Worm (Caenorhabditis elegans) whole organism, L2 larva: ENCODE data around the gene F26F4.12.

Experiments
- C34F6.9 ChIP-seq: fragments of 150-350 bp; optimal IDR thresholded peaks from 2 replicates; lab custom pipeline; 2014; ENCODE audit warnings: missing biosample characterization, missing genetic modification characterization
- F13H6.1 ChIP-seq: sonication (generic microtip); optimal IDR thresholded peaks from 2 replicates; lab custom pipeline; 2016; ENCODE audit warnings: missing genetic modification characterization, missing compliant biosample characterization
- R02D3.7 ChIP-seq: fragments of 150-350 bp; optimal IDR thresholded peaks from 2 replicates; lab custom pipeline; 2014; ENCODE audit warnings: missing biosample characterization, missing genetic modification characterization
- Y55F3AM.14 ChIP-seq: fragments of 200-800 bp; sonication (Bioruptor generic); optimal IDR thresholded peaks from 2 replicates; lab custom pipeline; 2018; ENCODE audit warnings: mild to moderate bottlenecking, missing genetic modification characterization, missing compliant biosample characterization
- ZK546.5 ChIP-seq: sonication (generic microtip); optimal IDR thresholded peaks from 2 replicates; lab custom pipeline; 2017; ENCODE audit warnings: missing biosample characterization, missing genetic modification characterization
- alr-1 ChIP-seq: fragments of 150-350 bp; optimal IDR thresholded peaks from 2 replicates; lab custom pipeline; 2014; ENCODE audit warnings: missing biosample characterization, missing genetic modification characterization
- aly-2 ChIP-seq: fragments of 150-350 bp; optimal IDR thresholded peaks from 2 replicates; lab custom pipeline; 2014; ENCODE audit warnings: missing biosample characterization, missing genetic modification characterization
- ama-1 ChIP-seq: fragments of 150-350 bp; optimal IDR thresholded peaks from 2 replicates; lab custom pipeline; 2018; ENCODE audit warnings: inconsistent platforms
- blmp-1 ChIP-seq: sonication (generic microtip); optimal IDR thresholded peaks from 2 replicates; lab custom pipeline; 2017; ENCODE audit warnings: missing genetic modification characterization, mild to moderate bottlenecking, missing compliant biosample characterization, antibody characterized with exemption, moderate library complexity; ENCODE audit not compliant: insufficient read depth
- ceh-82 ChIP-seq: fragments of 150-350 bp; optimal IDR thresholded peaks from 2 replicates; lab custom pipeline; 2014; ENCODE audit warnings: missing biosample characterization, missing genetic modification characterization
- crh-2 ChIP-seq: sonication (generic microtip); optimal IDR thresholded peaks from 2 replicates; lab custom pipeline; 2017; ENCODE audit warnings: missing biosample characterization, missing genetic modification characterization
- egl-27 ChIP-seq: sonication (generic microtip); optimal IDR thresholded peaks from 3 replicates; lab custom pipeline; 2017; ENCODE audit warnings: missing biosample characterization, missing genetic modification reagents, missing genetic modification characterization
- elt-1 ChIP-seq: fragments of 150-350 bp; optimal IDR thresholded peaks from 2 replicates; lab custom pipeline; 2014; ENCODE audit warnings: missing biosample characterization, missing genetic modification characterization
- elt-3 ChIP-seq: sonication (generic microtip); optimal IDR thresholded peaks from 2 replicates; lab custom pipeline; 2017; ENCODE audit warnings: missing biosample characterization, missing genetic modification characterization
- fos-1 ChIP-seq: fragments of 150-350 bp; optimal IDR thresholded peaks from 2 replicates; lab custom pipeline; 2014; ENCODE audit warnings: missing biosample characterization, missing genetic modification characterization
- gmeb-1 ChIP-seq: fragments of 150-350 bp; optimal IDR thresholded peaks from 2 replicates; lab custom pipeline; 2014; ENCODE audit warnings: missing biosample characterization, missing genetic modification characterization
- lin-11 ChIP-seq: fragments of 150-350 bp; sonication (generic microtip); optimal IDR thresholded peaks from 2 replicates; lab custom pipeline; 2014; ENCODE audit warnings: missing biosample characterization, missing genetic modification characterization, inconsistent platforms, mixed read lengths
- lin-13 ChIP-seq: fragments of 150-350 bp; optimal IDR thresholded peaks from 2 replicates; lab custom pipeline; 2014; ENCODE audit warnings: missing biosample characterization, missing genetic modification reagents, missing genetic modification characterization
- lin-39 ChIP-seq: fragments of 150-350 bp; optimal IDR thresholded peaks from 2 replicates; lab custom pipeline; 2014; ENCODE audit warnings: missing biosample characterization, missing genetic modification reagents, missing genetic modification characterization
- lsy-2 ChIP-seq, 2 experiments: fragments of 150-350 bp in 1 of 2; sonication (generic microtip) in 1 of 2; optimal IDR thresholded peaks; 2 replicates each; lab custom pipeline; 2014 to 2017; ENCODE audit warnings: missing biosample characterization in 2 of 2, missing genetic modification characterization in 2 of 2
- mbf-1 ChIP-seq: sonication (generic microtip); optimal IDR thresholded peaks from 2 replicates; lab custom pipeline; 2017; ENCODE audit warnings: missing biosample characterization, missing genetic modification characterization
- mdl-1 ChIP-seq, 2 experiments: fragments of 150-350 bp in 1 of 2; sonication (generic microtip) in 1 of 2; optimal IDR thresholded peaks; 2 replicates each; lab custom pipeline; 2017; ENCODE audit warnings: missing biosample characterization in 2 of 2, missing genetic modification characterization in 2 of 2
- nhr-10 ChIP-seq: sonication (generic microtip); optimal IDR thresholded peaks from 2 replicates; lab custom pipeline; 2017; ENCODE audit warnings: missing biosample characterization, missing genetic modification characterization
- nhr-11 ChIP-seq: fragments of 150-350 bp; optimal IDR thresholded peaks from 2 replicates; lab custom pipeline; 2014; ENCODE audit warnings: missing biosample characterization, missing genetic modification characterization
- nhr-12 ChIP-seq: fragments of 150-350 bp; optimal IDR thresholded peaks from 2 replicates; lab custom pipeline; 2014; ENCODE audit warnings: missing biosample characterization, missing genetic modification characterization
- nhr-21 ChIP-seq: fragments of 150-350 bp; optimal IDR thresholded peaks from 2 replicates; lab custom pipeline; 2014; ENCODE audit warnings: missing biosample characterization, missing genetic modification characterization
- nhr-23 ChIP-seq: fragments of 150-350 bp; optimal IDR thresholded peaks from 2 replicates; lab custom pipeline; 2014; ENCODE audit warnings: missing biosample characterization, missing genetic modification reagents, missing genetic modification characterization
- nhr-237 ChIP-seq: fragments of 150-350 bp; optimal IDR thresholded peaks from 2 replicates; lab custom pipeline; 2014; ENCODE audit warnings: missing biosample characterization, missing genetic modification characterization
- nhr-25 ChIP-seq: fragments of 150-350 bp; sonication (generic microtip); optimal IDR thresholded peaks from 3 replicates; lab custom pipeline; 2014; ENCODE audit warnings: missing biosample characterization, missing genetic modification characterization
- nhr-6 ChIP-seq: fragments of 150-350 bp; optimal IDR thresholded peaks from 2 replicates; lab custom pipeline; 2014; ENCODE audit warnings: missing biosample characterization, missing genetic modification characterization
- nhr-77 ChIP-seq: fragments of 150-350 bp; optimal IDR thresholded peaks from 2 replicates; lab custom pipeline; 2014; ENCODE audit warnings: missing biosample characterization, missing genetic modification characterization
- sem-4 ChIP-seq: fragments of 150-350 bp; optimal IDR thresholded peaks from 2 replicates; lab custom pipeline; 2014; ENCODE audit warnings: missing biosample characterization, missing genetic modification reagents, missing genetic modification characterization
- skn-1 ChIP-seq: sonication (generic microtip); optimal IDR thresholded peaks from 2 replicates; lab custom pipeline; 2017; ENCODE audit warnings: missing biosample characterization, missing genetic modification characterization
- sma-3 ChIP-seq: sonication (generic microtip); optimal IDR thresholded peaks from 2 replicates; lab custom pipeline; 2016; ENCODE audit warnings: missing genetic modification reagents, missing genetic modification characterization, missing compliant biosample characterization
- sma-9 ChIP-seq, 2 experiments: fragments of 150-350 bp in 1 of 2; sonication (generic microtip) in 1 of 2; optimal IDR thresholded peaks; 2 replicates each; lab custom pipeline; 2014 to 2016; ENCODE audit warnings: missing genetic modification characterization in 2 of 2, mild to moderate bottlenecking in 1 of 2, missing biosample characterization in 1 of 2, missing compliant biosample characterization in 1 of 2, missing genetic modification reagents in 1 of 2, moderate library complexity in 1 of 2
- unc-39 ChIP-seq: fragments of 150-350 bp; optimal IDR thresholded peaks from 2 replicates; lab custom pipeline; 2014; ENCODE audit warnings: missing biosample characterization, missing genetic modification characterization
- unc-55 ChIP-seq: fragments of 150-350 bp; sonication (generic microtip); optimal IDR thresholded peaks from 3 replicates; lab custom pipeline; 2014; ENCODE audit warnings: missing biosample characterization, missing genetic modification reagents, missing genetic modification characterization
- ztf-1 ChIP-seq: fragments of 200-800 bp; sonication (Bioruptor generic); conservative IDR thresholded peaks from 2 replicates; pipeline ENCODE4 v1.3.6; 2022; ENCODE audit warnings: missing genetic modification characterization, missing compliant biosample characterization
- ztf-11 ChIP-seq: sonication (generic microtip); optimal IDR thresholded peaks from 2 replicates; lab custom pipeline; 2017; ENCODE audit warnings: missing biosample characterization, missing genetic modification characterization
- ztf-4 ChIP-seq: fragments of 150-350 bp; optimal IDR thresholded peaks from 2 replicates; lab custom pipeline; 2014; ENCODE audit warnings: missing biosample characterization, missing genetic modification characterization

F26F4.12 gene

DNA sequence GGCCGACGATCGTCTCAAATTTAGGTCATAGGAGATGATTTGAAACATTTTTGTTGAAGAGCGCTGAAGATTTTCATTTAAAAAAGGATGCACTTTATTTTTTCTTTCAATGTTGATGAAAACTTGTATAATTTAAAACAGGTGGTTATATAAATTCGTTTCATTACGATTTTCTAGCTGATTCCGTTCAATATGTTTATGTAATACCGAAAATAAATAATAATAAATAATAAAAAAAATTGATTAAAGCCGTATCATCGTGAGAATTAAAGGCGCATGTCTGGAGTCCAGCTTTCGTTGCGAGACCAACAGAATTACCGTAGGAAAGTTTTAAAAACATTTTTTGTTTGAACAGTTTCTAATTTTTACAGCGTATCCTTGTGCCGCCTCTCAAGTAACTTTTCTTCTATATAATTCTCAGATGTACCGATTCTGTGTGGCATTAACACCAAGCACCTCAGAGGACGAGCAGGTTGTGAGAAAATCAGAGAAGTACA is 22.4 kb upstream of the F26F4.12 start, which contains the start of the genes C26E6.12 and eri-9:
C26E6.12 (minus strand) TSS at position 51 of the 497 bp plus-strand sequence.
eri-9 (plus strand) TSS at position 248 of the 497 bp plus-strand sequence.
- TF ChIP-seq fos-1, result no peak
- no peak for TF ChIP-seq ama-1 (lab: Kevin White, UChicago)
- TF ChIP-seq skn-1 (tag; lab: Kevin White, UChicago), result no peak
- TF ChIP-seq lsy-2 (tag; optimal IDR thresholded peaks at IDR 0.05; lab: Kevin White, UChicago), result no peak
- TF ChIP-seq aly-2 (tag; lab: Kevin White, UChicago), result no peak
- TF ChIP-seq ztf-4, result no peak
- no peak for TF ChIP-seq ceh-82 (tag; lab: Kevin White, UChicago)
- no peak for TF ChIP-seq nhr-10 (tag; lab: Kevin White, UChicago)
- no peak for TF ChIP-seq nhr-12
- no peak for TF ChIP-seq unc-39 (tag; lab: Kevin White, UChicago)
- TF ChIP-seq lin-13 (GFP tag; lab: Kevin White, UChicago), result no peak

DNA sequence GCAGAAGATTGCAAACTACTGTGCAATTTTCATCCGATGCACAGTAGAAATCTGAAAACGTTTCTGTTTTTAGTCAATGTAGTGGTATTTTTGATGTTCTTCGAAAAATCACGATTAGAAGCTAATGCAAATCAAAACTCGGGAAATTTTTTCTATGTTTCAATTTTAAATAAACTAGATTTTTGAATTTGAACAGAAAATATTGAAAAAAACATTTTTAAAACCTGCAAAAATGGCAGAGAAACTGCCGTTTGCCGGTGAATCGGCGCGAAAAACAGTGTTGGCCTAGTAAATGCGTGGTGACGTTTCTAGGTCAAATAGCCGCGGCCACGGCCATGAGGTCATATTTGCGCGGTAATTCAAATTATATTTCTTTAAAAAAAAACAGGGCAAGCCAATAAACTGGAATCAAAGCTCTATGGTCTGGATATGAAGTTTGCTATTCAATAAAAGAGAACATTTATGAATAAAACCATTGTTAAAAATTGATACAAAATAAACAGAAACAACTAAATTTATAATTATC is 20.4 kb upstream of the F26F4.12 start, which contains the start of gene set-2:
set-2 (minus strand) TSS at position 51 of the 526 bp plus-strand sequence.
- TF ChIP-seq egl-27 (no peak), crh-2 (peak; percentile 70), aly-2 (tag; lab: Kevin White, UChicago) (no peak), C34F6.9 (peak; percentile 52), elt-1 (tag; lab: Kevin White, UChicago) (no peak), nhr-11 (tag; lab: Kevin White, UChicago) (no peak), sem-4 (tag; lab: Kevin White, UChicago) (peak; percentile 16), lin-13 (GFP tag; lab: Kevin White, UChicago) (peak; percentile 64), nhr-77 (tag; lab: Kevin White, UChicago) (no peak), lsy-2 (tag; optimal IDR thresholded peaks at IDR 0.05; lab: Kevin White, UChicago) (peak; percentile 6 to 76), unc-55 (peak; percentile 60), sma-9 (GFP tag; optimal IDR thresholded peaks at IDR 0.05; lab: Kevin White, UChicago) (peak; percentile 38), sma-9 (tag; optimal IDR thresholded peaks at IDR 0.05; lab: Kevin White, UChicago) (no peak), mbf-1 (tag; lab: Kevin White, UChicago) (no peak), gmeb-1 (peak; percentile 92), elt-3 (tag; lab: Kevin White, UChicago) (no peak), nhr-10 (tag; lab: Kevin White, UChicago) (no peak), alr-1 (tag; lab: Kevin White, UChicago) (no peak), ama-1 (lab: Kevin White, UChicago) (no peak), fos-1 (peak; percentile 14), nhr-25 (tag; lab: Kevin White, UChicago) (peak; percentile 64), blmp-1 (tag; lab: Kevin White, UChicago) (no peak), F13H6.1 (tag; lab: Kevin White, UChicago) (peak; percentile 65), nhr-6 (tag; lab: Kevin White, UChicago) (no peak), sma-3 (peak; percentile 57), ztf-4 (peak; percentile 2), ztf-11 (tag; lab: Kevin White, UChicago) (no peak), mdl-1 (tag; optimal IDR thresholded peaks at IDR 0.05; lab: Kevin White, UChicago) (no peak), R02D3.7 (tag; lab: Kevin White, UChicago) (no peak), nhr-21 (tag; lab: Kevin White, UChicago) (no peak), lin-39 (tag; lab: Kevin White, UChicago) (no peak), lin-11 (peak; percentile 28), skn-1 (tag; lab: Kevin White, UChicago) (no peak), nhr-23 (tag; lab: Kevin White, UChicago) (no peak), ZK546.5 (tag; lab: Kevin White, UChicago) (no peak)

DNA sequence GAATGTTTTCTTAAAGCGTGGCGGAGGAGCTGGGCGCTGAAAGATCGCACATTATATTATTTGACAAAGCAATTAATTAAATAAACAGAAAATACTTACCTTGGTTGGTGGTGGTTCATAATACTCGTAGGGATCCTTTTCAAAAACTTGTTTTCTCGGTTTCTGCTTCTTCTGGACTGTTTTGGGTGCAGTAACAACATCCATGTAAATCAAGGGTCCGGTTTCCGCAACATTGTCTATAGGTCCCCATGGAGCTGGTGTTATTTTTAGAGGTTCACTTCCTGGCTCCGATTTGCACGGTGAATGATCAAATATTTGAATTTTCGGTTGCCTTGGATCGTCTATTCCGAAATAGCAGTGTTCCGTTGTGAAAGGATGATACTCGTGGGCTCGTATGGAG is 14.3 kb upstream of the F26F4.12 start:
- TF ChIP-seq nhr-77 (tag; lab: Kevin White, UChicago), result no peak
- no peak for TF ChIP-seq fos-1
- no peak for TF ChIP-seq nhr-6 (tag; lab: Kevin White, UChicago)
- no peak for TF ChIP-seq nhr-21 (tag; lab: Kevin White, UChicago)
- TF ChIP-seq Y55F3AM.14 (GFP tag; lab: Kevin White, UChicago), result no peak
- no peak for TF ChIP-seq nhr-12
- no peak for TF ChIP-seq F13H6.1 (tag; lab: Kevin White, UChicago)
- TF ChIP-seq crh-2, result no peak
- no peak for TF ChIP-seq gmeb-1
- no peak for TF ChIP-seq R02D3.7 (tag; lab: Kevin White, UChicago)
- TF ChIP-seq nhr-23 (tag; lab: Kevin White, UChicago), result no peak
- no peak for TF ChIP-seq mbf-1 (tag; lab: Kevin White, UChicago)
- no peak for TF ChIP-seq elt-3 (tag; lab: Kevin White, UChicago)
- TF ChIP-seq nhr-237 (tag; lab: Kevin White, UChicago), result no peak
- no peak for TF ChIP-seq lsy-2 (tag; optimal IDR thresholded peaks at IDR 0.05; lab: Kevin White, UChicago)
- TF ChIP-seq C34F6.9, result no peak
- no peak for TF ChIP-seq aly-2 (tag; lab: Kevin White, UChicago)
- TF ChIP-seq ztf-1 (GFP tag; lab: Robert Waterston, UW), result no peak
- TF ChIP-seq ztf-4, result no peak
- no peak for TF ChIP-seq lin-39 (tag; lab: Kevin White, UChicago)
